Fruit fly (Drosophila melanogaster) whole organism, embryonic: ENCODE data around the gene CG31740.

Experiments
- CG4282 ChIP-seq: fragments of 200-800 bp; sonication (Bioruptor generic); optimal IDR thresholded peaks from 2 replicates; lab custom pipeline; 2016; ENCODE audit warnings: missing biosample characterization, missing genetic modification characterization
- abd-A ChIP-seq: fragments of 200-800 bp; sonication (Bioruptor generic); optimal IDR thresholded peaks from 3 replicates; lab custom pipeline; 2019; ENCODE audit warnings: missing biosample characterization, mild to moderate bottlenecking, missing genetic modification characterization, moderate library complexity

- no peak for TF ChIP-seq abd-A (tag; lab: Kevin White, UChicago)
- no peak for TF ChIP-seq CG4282 (GFP tag; lab: Kevin White, UChicago)
These were observed at the start of gene CG31740 for dm6 chr2L:18008653-18009052.
